Worm (Caenorhabditis elegans) whole organism, L1 larva: Measurements from ENCODE around the gene clec-238.

Experiments used
- efl-3 ChIP-seq: fragments of 200-800 bp; sonication (Bioruptor generic); optimal IDR thresholded peaks from 2 replicates; lab custom pipeline; 2018; ENCODE audit warnings: mild to moderate bottlenecking, missing genetic modification characterization, missing compliant biosample characterization
- egl-27 ChIP-seq, 2 experiments: fragments of 150-350 bp in 1 of 2; sonication (generic microtip); optimal IDR thresholded peaks; 3 replicates each; lab custom pipeline; 2017 to 2018; ENCODE audit warnings: missing biosample characterization in 2 of 2, missing genetic modification characterization in 2 of 2, missing genetic modification reagents in 2 of 2
- ets-5 ChIP-seq: fragments of 200-800 bp; sonication (Bioruptor generic); IDR thresholded peaks from 2 replicates; pipeline ENCODE4 v1.3.6; 2022; ENCODE audit warnings: missing genetic modification characterization, missing compliant biosample characterization
- fos-1 ChIP-seq: fragments of 150-350 bp; optimal IDR thresholded peaks from 2 replicates; lab custom pipeline; 2014; ENCODE audit warnings: missing biosample characterization, missing genetic modification characterization
- lsy-2 ChIP-seq, 2 experiments: fragments of 150-350 bp; optimal IDR thresholded peaks; 2 replicates each; lab custom pipeline; 2014; ENCODE audit warnings: missing biosample characterization in 2 of 2, missing genetic modification characterization in 2 of 2
- mab-9 ChIP-seq: fragments of 200-800 bp; sonication (Bioruptor generic); IDR thresholded peaks from 2 replicates; pipeline ENCODE4 v1.3.6; 2022; ENCODE audit warnings: missing genetic modification reagents, missing genetic modification characterization, missing compliant biosample characterization
- mep-1 ChIP-seq: fragments of 150-350 bp; optimal IDR thresholded peaks from 2 replicates; lab custom pipeline; 2014; ENCODE audit warnings: missing biosample characterization, missing genetic modification characterization
- nhr-11 ChIP-seq: fragments of 150-350 bp; optimal IDR thresholded peaks from 2 replicates; lab custom pipeline; 2014; ENCODE audit warnings: missing biosample characterization, missing genetic modification characterization
- nhr-237 ChIP-seq: fragments of 150-350 bp; optimal IDR thresholded peaks from 2 replicates; lab custom pipeline; 2014; ENCODE audit warnings: missing biosample characterization, missing genetic modification characterization
- nhr-28 ChIP-seq: fragments of 150-350 bp; optimal IDR thresholded peaks from 2 replicates; lab custom pipeline; 2014; ENCODE audit warnings: missing biosample characterization, missing genetic modification characterization
- nhr-90 ChIP-seq: sonication (generic microtip); optimal IDR thresholded peaks from 2 replicates; lab custom pipeline; 2016; ENCODE audit warnings: mild to moderate bottlenecking, missing genetic modification characterization, missing compliant biosample characterization; ENCODE audit not compliant: poor library complexity
- pqm-1 ChIP-seq: sonication (generic microtip); optimal IDR thresholded peaks from 3 replicates; lab custom pipeline; 2017; ENCODE audit warnings: missing biosample characterization, missing genetic modification characterization
- snpc-4 ChIP-seq: fragments of 150-350 bp; optimal IDR thresholded peaks from 2 replicates; lab custom pipeline; 2014; ENCODE audit warnings: missing biosample characterization, missing genetic modification characterization
- unc-130 ChIP-seq: fragments of 150-350 bp; optimal IDR thresholded peaks from 2 replicates; lab custom pipeline; 2017; ENCODE audit warnings: missing biosample characterization, missing genetic modification characterization, inconsistent platforms

ce11 chrV:16965655-16966054 is 14.1 kb downstream of the clec-238 start, which contains the start of gene efl-1:
- TF ChIP-seq nhr-28 (no peak), nhr-11 (tag; lab: Kevin White, UChicago) (peak; percentile 77), pqm-1 (tag; lab: Kevin White, UChicago) (no peak), nhr-237 (tag; lab: Kevin White, UChicago) (peak; percentile 88), mab-9 (GFP tag; lab: Robert Waterston, UW) (peak; percentile 84), ets-5 (GFP tag; lab: Robert Waterston, UW) (no peak), lsy-2 (tag; optimal IDR thresholded peaks at IDR 0.05; lab: Kevin White, UChicago) (peak; percentile 93 to 95), unc-130 (tag; lab: Kevin White, UChicago) (peak; percentile 79), nhr-90 (tag; lab: Kevin White, UChicago) (peak; percentile 95), egl-27 (tag; optimal IDR thresholded peaks at IDR 0.05; lab: Kevin White, UChicago) (no peak), fos-1 (tag; lab: Kevin White, UChicago) (peak; percentile 93), snpc-4 (peak; percentile 95), mep-1 (peak; percentile 94), efl-3 (GFP tag; lab: Kevin White, UChicago) (no peak)
